Worm (Caenorhabditis elegans) whole organism, young adult: ENCODE measurements around the gene eri-3.
A peak's percentile ranks its signal among the peaks of the same experiment; 100 is the strongest.

Source experiments
- B0261.1 ChIP-seq: sonication (generic microtip); optimal IDR thresholded peaks from 2 replicates; lab custom pipeline; 2016; ENCODE audit warnings: mild to moderate bottlenecking, missing genetic modification characterization, moderate library complexity, missing compliant biosample characterization
- C17E4.6 ChIP-seq: fragments of 200-800 bp; sonication (Bioruptor generic); IDR thresholded peaks from 2 replicates; pipeline ENCODE4 v1.3.6; 2022; ENCODE audit warnings: missing genetic modification reagents, missing genetic modification characterization, missing compliant biosample characterization
- D2030.7 ChIP-seq: fragments of 200-800 bp; sonication (Bioruptor generic); IDR thresholded peaks from 2 replicates; pipeline ENCODE4 v1.3.6; 2022; ENCODE audit warnings: missing genetic modification reagents, missing genetic modification characterization, missing compliant biosample characterization
- F23B12.7 ChIP-seq: sonication (generic microtip); optimal IDR thresholded peaks from 2 replicates; lab custom pipeline; 2017; ENCODE audit warnings: missing genetic modification characterization, mild to moderate bottlenecking, missing compliant biosample characterization, antibody characterized with exemption, moderate library complexity; ENCODE audit not compliant: insufficient read depth
- F39B2.1 ChIP-seq: fragments of 200-800 bp; sonication (Bioruptor generic); IDR thresholded peaks from 2 replicates; pipeline ENCODE4 v1.3.6; 2022; ENCODE audit warnings: missing genetic modification reagents, missing genetic modification characterization, missing compliant biosample characterization
- F52B5.7 ChIP-seq: sonication (generic microtip); optimal IDR thresholded peaks from 2 replicates; lab custom pipeline; 2016; ENCODE audit warnings: mild to moderate bottlenecking, missing genetic modification characterization, missing compliant biosample characterization
- F55B11.4 ChIP-seq: sonication (generic microtip); optimal IDR thresholded peaks from 2 replicates; lab custom pipeline; 2016; ENCODE audit warnings: missing compliant biosample characterization, missing genetic modification characterization, borderline replicate concordance; ENCODE audit not compliant: insufficient read depth
- K11D2.4 ChIP-seq: fragments of 200-800 bp; sonication (Bioruptor generic); IDR thresholded peaks from 2 replicates; pipeline ENCODE4 v1.3.6; 2022; ENCODE audit warnings: missing genetic modification reagents, missing genetic modification characterization, missing compliant biosample characterization
- Y56A3A.18 ChIP-seq: fragments of 200-800 bp; sonication (Bioruptor generic); IDR thresholded peaks from 2 replicates; pipeline ENCODE4 v1.3.6; 2022; ENCODE audit warnings: missing genetic modification reagents, missing genetic modification characterization, missing compliant biosample characterization
- Y79H2A.3 ChIP-seq: fragments of 200-800 bp; sonication (Bioruptor generic); conservative IDR thresholded peaks from 2 replicates; pipeline ENCODE4 v1.3.6; 2022; ENCODE audit warnings: missing genetic modification reagents, missing genetic modification characterization, missing compliant biosample characterization
- akir-1 ChIP-seq: fragments of 200-800 bp; sonication (Bioruptor generic); optimal IDR thresholded peaks from 2 replicates; lab custom pipeline; 2018; ENCODE audit warnings: mild to moderate bottlenecking, missing genetic modification characterization, moderate library complexity, missing compliant biosample characterization
- cebp-2 ChIP-seq: fragments of 200-800 bp; sonication (Bioruptor generic); IDR thresholded peaks from 2 replicates; pipeline ENCODE4 v1.3.6; 2022; ENCODE audit warnings: missing genetic modification characterization, missing compliant biosample characterization
- ceh-91 ChIP-seq: fragments of 200-800 bp; sonication (Bioruptor generic); IDR thresholded peaks from 2 replicates; pipeline ENCODE4 v1.3.6; 2022; ENCODE audit warnings: missing genetic modification reagents, missing genetic modification characterization, missing compliant biosample characterization
- efl-1 ChIP-seq: fragments of 150-350 bp; optimal IDR thresholded peaks from 2 replicates; lab custom pipeline; 2014; ENCODE audit warnings: missing biosample characterization, missing genetic modification reagents, missing genetic modification characterization
- egl-44 ChIP-seq: fragments of 200-800 bp; sonication (Bioruptor generic); IDR thresholded peaks from 2 replicates; pipeline ENCODE4 v1.3.6; 2022; ENCODE audit warnings: missing genetic modification reagents, missing genetic modification characterization, missing compliant biosample characterization
- egrh-3 ChIP-seq: fragments of 200-800 bp; sonication (Bioruptor generic); IDR thresholded peaks from 2 replicates; pipeline ENCODE4 v1.3.6; 2022; ENCODE audit warnings: missing genetic modification reagents, missing genetic modification characterization, missing compliant biosample characterization
- ekl-4 ChIP-seq: fragments of 200-800 bp; sonication (Bioruptor generic); IDR thresholded peaks from 2 replicates; pipeline ENCODE4 v1.3.6; 2022; ENCODE audit warnings: missing genetic modification reagents, missing genetic modification characterization, missing compliant biosample characterization
- ets-4 ChIP-seq: fragments of 200-800 bp; sonication (Bioruptor generic); optimal IDR thresholded peaks from 2 replicates; lab custom pipeline; 2018; ENCODE audit warnings: mild to moderate bottlenecking, missing genetic modification characterization, missing compliant biosample characterization
- gei-17 ChIP-seq: fragments of 200-800 bp; sonication (Bioruptor generic); optimal IDR thresholded peaks from 2 replicates; lab custom pipeline; 2018; ENCODE audit warnings: mild to moderate bottlenecking, missing genetic modification characterization, missing compliant biosample characterization
- hlh-26 ChIP-seq: fragments of 200-800 bp; sonication (Bioruptor generic); conservative IDR thresholded peaks from 2 replicates; pipeline ENCODE4 v1.3.6; 2022; ENCODE audit warnings: missing genetic modification reagents, missing genetic modification characterization, missing compliant biosample characterization
- hrde-1 ChIP-seq: sonication (generic microtip); optimal IDR thresholded peaks from 2 replicates; lab custom pipeline; 2016; ENCODE audit warnings: missing genetic modification characterization, mild to moderate bottlenecking, missing compliant biosample characterization, moderate library complexity, missing genotype, missing genetic modification reagents, borderline replicate concordance
- hsf-1 ChIP-seq: fragments of 200-800 bp; sonication (Bioruptor generic); IDR thresholded peaks from 2 replicates; pipeline ENCODE4 v1.3.6; 2022; ENCODE audit warnings: missing genetic modification reagents, missing genetic modification characterization, missing compliant biosample characterization
- madf-10 ChIP-seq: sonication (generic microtip); optimal IDR thresholded peaks from 2 replicates; lab custom pipeline; 2016; ENCODE audit warnings: mild to moderate bottlenecking, missing genetic modification characterization, missing compliant biosample characterization
- mcd-1 ChIP-seq: fragments of 200-800 bp; sonication (Bioruptor generic); IDR thresholded peaks from 2 replicates; pipeline ENCODE4 v1.3.6; 2022; ENCODE audit warnings: missing genetic modification reagents, missing genetic modification characterization, missing compliant biosample characterization
- mes-4 ChIP-seq: sonication (generic microtip); optimal IDR thresholded peaks from 2 replicates; lab custom pipeline; 2016; ENCODE audit warnings: missing genotype, missing genetic modification characterization, missing compliant biosample characterization
- nfyb-1 ChIP-seq: fragments of 200-800 bp; sonication (Bioruptor generic); IDR thresholded peaks from 2 replicates; pipeline ENCODE4 v1.3.6; 2022; ENCODE audit warnings: missing genetic modification reagents, missing genetic modification characterization, missing compliant biosample characterization
- nhr-179 ChIP-seq: sonication (generic microtip); optimal IDR thresholded peaks from 2 replicates; lab custom pipeline; 2016; ENCODE audit warnings: mild to moderate bottlenecking, missing genetic modification characterization, missing compliant biosample characterization
- rec-8 ChIP-seq, 2 experiments: sonication (generic microtip); optimal IDR thresholded peaks; 2 replicates each; lab custom pipeline; 2016; ENCODE audit warnings: mild to moderate bottlenecking in 2 of 2, missing genetic modification characterization in 2 of 2, missing genetic modification reagents in 2 of 2, missing genotype in 2 of 2, missing biosample characterization in 1 of 2, missing compliant biosample characterization in 1 of 2, moderate library complexity in 1 of 2
- repo-1 ChIP-seq: sonication (generic microtip); optimal IDR thresholded peaks from 2 replicates; lab custom pipeline; 2017; ENCODE audit warnings: mild to moderate bottlenecking, missing genetic modification characterization, missing compliant biosample characterization
- rpc-1 ChIP-seq, 2 experiments: fragments of 150-350 bp in 1 of 2; sonication (generic microtip) in 1 of 2; optimal IDR thresholded peaks; 2 replicates each; lab custom pipeline; 2014 to 2018; ENCODE audit warnings: missing biosample characterization in 1 of 2, missing genetic modification characterization in 1 of 2, missing genetic modification reagents in 1 of 2, missing genotype in 1 of 2
- sea-2 ChIP-seq: fragments of 200-800 bp; sonication (Bioruptor generic); IDR thresholded peaks from 2 replicates; pipeline ENCODE4 v1.3.6; 2022; ENCODE audit warnings: missing genetic modification characterization, missing compliant biosample characterization
- snpc-1.1 ChIP-seq: sonication (generic microtip); optimal IDR thresholded peaks from 2 replicates; lab custom pipeline; 2017; ENCODE audit warnings: missing genetic modification characterization, mild to moderate bottlenecking, missing compliant biosample characterization, antibody characterized with exemption, moderate library complexity, missing genotype, missing genetic modification reagents; ENCODE audit not compliant: insufficient read depth
- sptf-2 ChIP-seq: fragments of 200-800 bp; sonication (Bioruptor generic); optimal IDR thresholded peaks from 2 replicates; lab custom pipeline; 2018; ENCODE audit warnings: mild to moderate bottlenecking, missing genetic modification characterization, missing compliant biosample characterization
- tbp1 ChIP-seq: fragments of 200-800 bp; sonication (Bioruptor generic); optimal IDR thresholded peaks from 2 replicates; lab custom pipeline; 2018; ENCODE audit warnings: mild to moderate bottlenecking, missing genetic modification characterization, missing compliant biosample characterization
- unc-62 ChIP-seq: fragments of 150-350 bp; optimal IDR thresholded peaks from 2 replicates; lab custom pipeline; 2014; ENCODE audit warnings: missing biosample characterization, missing genetic modification reagents, missing genetic modification characterization
- xnd-1 ChIP-seq: sonication (generic microtip); optimal IDR thresholded peaks from 2 replicates; lab custom pipeline; 2016; ENCODE audit warnings: missing genotype, missing genetic modification reagents, missing genetic modification characterization, missing compliant biosample characterization
- zfh-2 ChIP-seq: fragments of 200-800 bp; sonication (Bioruptor generic); conservative IDR thresholded peaks from 2 replicates; pipeline ENCODE4 v1.3.6; 2022; ENCODE audit warnings: missing genetic modification reagents, missing genetic modification characterization, missing compliant biosample characterization
- zim-3 ChIP-seq: sonication (generic microtip); optimal IDR thresholded peaks from 2 replicates; lab custom pipeline; 2017; ENCODE audit warnings: mild to moderate bottlenecking, missing genetic modification characterization, moderate library complexity, missing compliant biosample characterization
- ztf-25 ChIP-seq: fragments of 200-800 bp; sonication (Bioruptor generic); IDR thresholded peaks from 2 replicates; pipeline ENCODE4 v1.3.6; 2022; ENCODE audit warnings: missing genetic modification reagents, missing genetic modification characterization, missing compliant biosample characterization
- ztf-26 ChIP-seq: sonication (generic microtip); optimal IDR thresholded peaks from 2 replicates; lab custom pipeline; 2017; ENCODE audit warnings: missing genetic modification characterization, missing compliant biosample characterization
- ztf-6 ChIP-seq: fragments of 200-800 bp; sonication (Bioruptor generic); IDR thresholded peaks from 2 replicates; pipeline ENCODE4 v1.3.6; 2022; ENCODE audit warnings: missing genetic modification reagents, missing genetic modification characterization, missing compliant biosample characterization

eri-3 gene

DNA sequence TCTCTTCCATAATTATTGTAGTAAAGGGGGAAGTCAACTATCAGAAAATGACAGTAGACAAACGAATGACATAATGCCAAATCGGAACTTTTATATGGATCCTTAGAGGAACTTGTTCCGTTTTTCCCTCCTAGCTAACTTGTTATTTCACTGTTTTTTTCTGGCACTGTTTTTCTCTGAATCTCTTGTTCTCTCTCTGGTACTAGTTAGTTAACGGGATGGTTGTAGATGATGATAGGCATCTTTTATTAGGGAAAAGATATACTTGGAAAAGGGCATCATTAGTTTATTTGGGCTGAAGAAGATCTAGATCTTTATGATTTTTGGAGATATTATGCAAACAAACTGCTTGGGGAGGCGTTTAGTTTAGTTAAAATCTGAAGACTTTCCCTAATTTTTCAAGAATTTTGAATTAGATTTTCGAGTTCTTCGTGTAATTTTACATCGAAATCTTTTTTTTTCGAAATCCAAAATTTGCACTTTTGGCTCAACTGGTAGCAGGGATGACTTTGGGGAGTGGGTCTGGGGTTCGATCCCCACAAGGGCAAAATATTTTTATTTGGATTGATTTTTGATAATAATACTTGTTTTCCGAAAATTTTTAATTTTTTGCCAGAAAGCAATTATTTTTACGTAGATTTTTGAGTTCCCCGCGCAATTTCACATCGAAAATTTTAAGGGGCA is 16.3 kb upstream of the eri-3 start, which contains the start of gene col-40:
TSS of gene col-40 (minus strand) at position 51 of the 684 bp plus-strand sequence.
- TF ChIP-seq B0261.1 (tag; lab: Kevin White, UChicago) (peak; percentile 6), xnd-1 (tag; lab: Kevin White, UChicago) (no peak), rpc-1 (optimal IDR thresholded peaks at IDR 0.05; lab: Kevin White, UChicago) (peak; percentile 7), rpc-1 (tag; optimal IDR thresholded peaks at IDR 0.05; lab: Kevin White, UChicago) (peak; percentile 65), K11D2.4 (GFP tag; lab: Robert Waterston, UW) (no peak), ceh-91 (GFP tag; lab: Robert Waterston, UW) (no peak), mes-4 (tag; lab: Kevin White, UChicago) (no peak), mcd-1 (GFP tag; lab: Robert Waterston, UW) (no peak), akir-1 (GFP tag; lab: Kevin White, UChicago) (no peak), egrh-3 (GFP tag; lab: Robert Waterston, UW) (no peak), cebp-2 (no peak), ztf-26 (no peak), hsf-1 (GFP tag; lab: Robert Waterston, UW) (no peak), snpc-1.1 (tag; lab: Kevin White, UChicago) (peak; percentile 9), F55B11.4 (tag; lab: Kevin White, UChicago) (no peak), nhr-179 (tag; lab: Kevin White, UChicago) (no peak), sptf-2 (GFP tag; lab: Kevin White, UChicago) (no peak), nfyb-1 (no peak), repo-1 (no peak), zim-3 (tag; lab: Kevin White, UChicago) (no peak), zfh-2 (GFP tag; lab: Robert Waterston, UW) (no peak), C17E4.6 (GFP tag; lab: Robert Waterston, UW) (no peak), ztf-6 (GFP tag; lab: Robert Waterston, UW) (no peak), hlh-26 (GFP tag; lab: Robert Waterston, UW) (no peak), tbp1 (GFP tag; lab: Kevin White, UChicago) (peak; percentile 74), unc-62 (GFP tag; lab: Kevin White, UChicago) (no peak), ztf-25 (GFP tag; lab: Robert Waterston, UW) (no peak), rec-8 (tag; optimal IDR thresholded peaks at IDR 0.05; lab: Kevin White, UChicago) (no peak)

DNA sequence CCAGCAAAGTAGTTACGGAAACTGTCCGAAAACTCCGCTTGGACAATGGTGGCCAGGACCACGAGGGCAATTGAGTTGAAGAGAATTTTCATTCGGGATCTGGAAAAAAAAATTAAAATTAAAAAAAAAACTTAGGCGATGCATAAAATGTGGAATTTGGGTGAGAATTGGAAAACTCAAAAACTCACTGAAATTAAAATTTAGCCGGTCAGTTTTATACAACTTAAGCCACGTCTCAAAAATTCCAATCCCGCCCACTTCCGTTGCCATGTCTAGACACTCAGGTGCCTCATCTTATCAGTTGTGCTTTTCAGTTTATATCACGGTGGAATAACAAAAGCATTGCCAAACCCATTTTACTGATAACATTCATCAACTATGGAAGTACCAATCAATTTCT is 12.4 kb upstream of the eri-3 start, which contains the start of gene lips-11:
TSS of gene lips-11 (minus strand) at position 101 of the 400 bp plus-strand sequence.
- TF ChIP-seq F52B5.7 (tag; lab: Kevin White, UChicago) (no peak), F23B12.7 (tag; lab: Kevin White, UChicago) (no peak), B0261.1 (tag; lab: Kevin White, UChicago) (no peak), gei-17 (GFP tag; lab: Kevin White, UChicago) (no peak), madf-10 (no peak), ztf-25 (GFP tag; lab: Robert Waterston, UW) (no peak), ets-4 (no peak), hrde-1 (no peak), Y56A3A.18 (GFP tag; lab: Robert Waterston, UW) (no peak), cebp-2 (no peak), rec-8 (tag; optimal IDR thresholded peaks at IDR 0.05; lab: Kevin White, UChicago) (no peak), F39B2.1 (GFP tag; lab: Robert Waterston, UW) (no peak), D2030.7 (no peak), efl-1 (no peak), sea-2 (GFP tag; lab: Robert Waterston, UW) (no peak), ekl-4 (GFP tag; lab: Robert Waterston, UW) (no peak), egl-44 (no peak), Y79H2A.3 (GFP tag; lab: Robert Waterston, UW) (no peak)
